Fruit fly (Drosophila melanogaster) whole organism, prepupa: ENCODE results near the gene kibra.

Experiments
- Blimp-1 ChIP-seq: fragments of 200-800 bp; sonication (Bioruptor generic); optimal IDR thresholded peaks from 3 replicates; lab custom pipeline; 2017; ENCODE audit warnings: missing biosample characterization, missing genetic modification characterization, mild to moderate bottlenecking, moderate library complexity, missing genetic modification reagents
- CG10631 ChIP-seq: fragments of 200-800 bp; sonication (Bioruptor generic); optimal IDR thresholded peaks from 2 replicates; lab custom pipeline; 2016; ENCODE audit warnings: missing biosample characterization, missing genetic modification characterization
- CG10669 ChIP-seq: fragments of 200-800 bp; sonication (Bioruptor generic); optimal IDR thresholded peaks from 3 replicates; lab custom pipeline; 2018; ENCODE audit warnings: missing biosample characterization, mild to moderate bottlenecking, missing genetic modification characterization, moderate library complexity
- CG11762 ChIP-seq: fragments of 200-800 bp; sonication (Bioruptor generic); optimal IDR thresholded peaks from 3 replicates; lab custom pipeline; 2016; ENCODE audit warnings: missing biosample characterization, missing genetic modification characterization; ENCODE audit not compliant: insufficient read depth
- CG11902 ChIP-seq: fragments of 200-800 bp; sonication (Bioruptor generic); optimal IDR thresholded peaks from 3 replicates; lab custom pipeline; 2016; ENCODE audit warnings: missing biosample characterization, missing genetic modification characterization
- CG3032 ChIP-seq: fragments of 200-800 bp; optimal IDR thresholded peaks from 2 replicates; lab custom pipeline; 2019; ENCODE audit warnings: missing biosample characterization, mild to moderate bottlenecking, missing genetic modification characterization, moderate library complexity
- CG31627 ChIP-seq: fragments of 200-800 bp; sonication (Bioruptor generic); optimal IDR thresholded peaks from 3 replicates; lab custom pipeline; 2016; ENCODE audit warnings: missing biosample characterization, missing genetic modification characterization
- CG34406 ChIP-seq: fragments of 200-800 bp; sonication (Bioruptor generic); optimal IDR thresholded peaks from 3 replicates; lab custom pipeline; 2016; ENCODE audit warnings: missing biosample characterization, missing genetic modification characterization
- CG3919 ChIP-seq: fragments of 200-800 bp; sonication (Bioruptor generic); optimal IDR thresholded peaks from 3 replicates; lab custom pipeline; 2016; ENCODE audit warnings: missing biosample characterization, missing genetic modification characterization
- CG6163 ChIP-seq: fragments of 200-800 bp; sonication (Bioruptor generic); IDR thresholded peaks from 3 replicates; pipeline ENCODE4 v1.3.6; 2022; ENCODE audit warnings: missing biosample characterization, missing genetic modification characterization
- CG6276 ChIP-seq: fragments of 200-800 bp; sonication (Bioruptor generic); optimal IDR thresholded peaks from 2 replicates; lab custom pipeline; 2017; ENCODE audit warnings: missing biosample characterization, mild to moderate bottlenecking, missing genetic modification characterization
- CG6792 ChIP-seq: fragments of 200-800 bp; sonication (Bioruptor generic); optimal IDR thresholded peaks from 3 replicates; lab custom pipeline; 2016; ENCODE audit warnings: missing biosample characterization, missing genetic modification characterization
- CG6808 ChIP-seq: fragments of 200-800 bp; sonication (Bioruptor generic); optimal IDR thresholded peaks from 3 replicates; lab custom pipeline; 2017; ENCODE audit warnings: missing biosample characterization, missing genetic modification characterization, mild to moderate bottlenecking, moderate library complexity, missing genetic modification reagents
- CG6854 ChIP-seq: fragments of 200-800 bp; sonication (Bioruptor generic); optimal IDR thresholded peaks from 2 replicates; lab custom pipeline; 2017; ENCODE audit warnings: missing biosample characterization, mild to moderate bottlenecking, missing genetic modification characterization
- CG8319 ChIP-seq: fragments of 200-800 bp; sonication (Bioruptor generic); optimal IDR thresholded peaks from 3 replicates; lab custom pipeline; 2016; ENCODE audit warnings: missing biosample characterization, missing genetic modification characterization
- CG8632 ChIP-seq: fragments of 200-800 bp; sonication (Bioruptor generic); optimal IDR thresholded peaks from 3 replicates; lab custom pipeline; 2016; ENCODE audit warnings: missing biosample characterization, missing genetic modification characterization
- CG9139 ChIP-seq: fragments of 200-800 bp; sonication (Bioruptor generic); optimal IDR thresholded peaks from 3 replicates; lab custom pipeline; 2017; ENCODE audit warnings: missing biosample characterization, mild to moderate bottlenecking, missing genetic modification characterization
- Eip75B ChIP-seq: fragments of 200-800 bp; sonication (Bioruptor generic); optimal IDR thresholded peaks from 3 replicates; lab custom pipeline; 2016; ENCODE audit warnings: missing biosample characterization, missing genetic modification characterization
- Eip78C ChIP-seq: fragments of 200-800 bp; sonication (Bioruptor generic); peaks from one replicate; lab custom pipeline; 2016; ENCODE audit warnings: missing biosample characterization, missing genetic modification characterization
- Ets21C ChIP-seq: fragments of 200-800 bp; sonication (Bioruptor generic); optimal IDR thresholded peaks from 3 replicates; lab custom pipeline; 2016; ENCODE audit warnings: missing biosample characterization, missing genetic modification characterization
- Ets96B ChIP-seq: fragments of 200-800 bp; optimal IDR thresholded peaks from 2 replicates; lab custom pipeline; 2019; ENCODE audit warnings: missing biosample characterization, mild to moderate bottlenecking, missing genetic modification characterization, moderate library complexity
- Gug ChIP-seq: fragments of 200-800 bp; sonication (Bioruptor generic); IDR thresholded peaks from 2 replicates; pipeline ENCODE4 v1.3.6; 2022; ENCODE audit warnings: missing biosample characterization, missing genetic modification characterization
- Hr39 ChIP-seq: fragments of 200-800 bp; sonication (Bioruptor generic); optimal IDR thresholded peaks from 2 replicates; lab custom pipeline; 2016; ENCODE audit warnings: missing biosample characterization, missing genetic modification characterization
- Lpt ChIP-seq: fragments of 200-800 bp; sonication (Bioruptor generic); optimal IDR thresholded peaks from 3 replicates; lab custom pipeline; 2016; ENCODE audit warnings: missing biosample characterization, missing genetic modification characterization
- Met ChIP-seq: fragments of 200-800 bp; sonication (Bioruptor generic); optimal IDR thresholded peaks from 3 replicates; lab custom pipeline; 2016; ENCODE audit warnings: missing biosample characterization, missing genetic modification characterization
- OdsH ChIP-seq: fragments of 200-800 bp; sonication (Bioruptor generic); optimal IDR thresholded peaks from 3 replicates; lab custom pipeline; 2016; ENCODE audit warnings: missing biosample characterization, missing genetic modification characterization
- Smox ChIP-seq: fragments of 200-800 bp; sonication (Bioruptor generic); optimal IDR thresholded peaks from 3 replicates; lab custom pipeline; 2016; ENCODE audit warnings: missing biosample characterization, missing genetic modification characterization
- Sox102F ChIP-seq: fragments of 200-800 bp; sonication (Bioruptor generic); optimal IDR thresholded peaks from 2 replicates; lab custom pipeline; 2016; ENCODE audit warnings: missing biosample characterization, mild to moderate bottlenecking, missing genetic modification characterization
- Sox15 ChIP-seq: fragments of 200-800 bp; sonication (Bioruptor generic); optimal IDR thresholded peaks from 3 replicates; lab custom pipeline; 2016; ENCODE audit warnings: missing biosample characterization, missing genetic modification characterization
- achi ChIP-seq: fragments of 200-800 bp; sonication (Bioruptor generic); optimal IDR thresholded peaks from 3 replicates; lab custom pipeline; 2016; ENCODE audit warnings: missing biosample characterization, missing genetic modification characterization
- acj6 ChIP-seq: fragments of 200-800 bp; sonication (Bioruptor generic); optimal IDR thresholded peaks from 3 replicates; lab custom pipeline; 2016; ENCODE audit warnings: missing biosample characterization, missing genetic modification characterization
- cyc ChIP-seq: fragments of 200-800 bp; sonication (Bioruptor generic); optimal IDR thresholded peaks from 3 replicates; lab custom pipeline; 2016; ENCODE audit warnings: missing biosample characterization, missing genetic modification characterization
- dac ChIP-seq: fragments of 200-800 bp; sonication (Bioruptor generic); optimal IDR thresholded peaks from 2 replicates; lab custom pipeline; 2017; ENCODE audit warnings: missing biosample characterization, mild to moderate bottlenecking, missing genetic modification characterization
- dsx ChIP-seq: fragments of 200-800 bp; optimal IDR thresholded peaks from 3 replicates; lab custom pipeline; 2019; ENCODE audit warnings: missing biosample characterization, mild to moderate bottlenecking, missing genetic modification characterization, moderate library complexity; ENCODE audit not compliant: poor library complexity, severe bottlenecking
- esn ChIP-seq: fragments of 200-800 bp; sonication (Bioruptor generic); optimal IDR thresholded peaks from 2 replicates; lab custom pipeline; 2016; ENCODE audit warnings: missing biosample characterization, mild to moderate bottlenecking, missing genetic modification characterization, moderate library complexity
- lz ChIP-seq: fragments of 200-800 bp; sonication (Bioruptor generic); optimal IDR thresholded peaks from 3 replicates; lab custom pipeline; 2016; ENCODE audit warnings: missing biosample characterization, missing genetic modification characterization
- net ChIP-seq: fragments of 200-800 bp; sonication (Bioruptor generic); optimal IDR thresholded peaks from 3 replicates; lab custom pipeline; 2016; ENCODE audit warnings: missing biosample characterization, missing genetic modification characterization
- salr ChIP-seq, 2 experiments: fragments of 200-800 bp; sonication (Bioruptor generic); optimal IDR thresholded peaks; 3 replicates each; lab custom pipeline; 2016 to 2018; ENCODE audit warnings: missing biosample characterization in 2 of 2, missing genetic modification characterization in 2 of 2, mild to moderate bottlenecking in 1 of 2
- spab ChIP-seq: fragments of 200-800 bp; sonication (Bioruptor generic); optimal IDR thresholded peaks from 2 replicates; lab custom pipeline; 2017; ENCODE audit warnings: missing biosample characterization, mild to moderate bottlenecking, missing genetic modification characterization, missing genetic modification reagents
- ss ChIP-seq, 2 experiments: fragments of 200-800 bp; sonication (Bioruptor generic); optimal IDR thresholded peaks; 2 replicates in 1 of 2; 3 replicates in 1 of 2; lab custom pipeline; 2017 to 2018; ENCODE audit warnings: mild to moderate bottlenecking in 2 of 2, missing biosample characterization in 2 of 2, missing genetic modification characterization in 2 of 2, moderate library complexity in 1 of 2
- svp ChIP-seq: fragments of 200-800 bp; sonication (Bioruptor generic); peaks from one replicate; lab custom pipeline; 2016; ENCODE audit warnings: missing biosample characterization, missing genetic modification characterization
- topi ChIP-seq: fragments of 200-800 bp; sonication (Bioruptor generic); optimal IDR thresholded peaks from 3 replicates; lab custom pipeline; 2016; ENCODE audit warnings: missing biosample characterization, missing genetic modification characterization

kibra gene

dm6 chr3R:14729686-14730493 is 5.8 kb upstream of the kibra start:
- TF ChIP-seq Hr39 (GFP tag; lab: Kevin White, UChicago) (peak; percentile 16), cyc (GFP tag; lab: Kevin White, UChicago) (peak; percentile 44), CG10631 (GFP tag; lab: Kevin White, UChicago) (peak; percentile 12), Smox (peak; percentile 41), spab (no peak), Eip78C (GFP tag; lab: Kevin White, UChicago) (peak; percentile 75), CG6808 (GFP tag; lab: Kevin White, UChicago) (no peak), CG9139 (GFP tag; lab: Kevin White, UChicago) (peak; percentile 32), CG3919 (GFP tag; lab: Kevin White, UChicago) (peak; percentile 7), Sox15 (GFP tag; lab: Kevin White, UChicago) (peak; percentile 3), salr (GFP tag; optimal IDR thresholded peaks at IDR 0.05; lab: Kevin White, UChicago) (no peak), Met (GFP tag; lab: Kevin White, UChicago) (peak; percentile 36), CG6854 (GFP tag; lab: Kevin White, UChicago) (peak; percentile 7), CG6276 (no peak), OdsH (GFP tag; lab: Kevin White, UChicago) (peak; percentile 39), Lpt (GFP tag; lab: Kevin White, UChicago) (no peak), acj6 (GFP tag; lab: Kevin White, UChicago) (peak; percentile 32), lz (GFP tag; lab: Kevin White, UChicago) (peak; percentile 27), Eip75B (no peak), esn (GFP tag; lab: Kevin White, UChicago) (peak; percentile 57), dac (GFP tag; lab: Kevin White, UChicago) (no peak), CG10669 (GFP tag; lab: Kevin White, UChicago) (peak; percentile 14), CG6792 (GFP tag; lab: Kevin White, UChicago) (peak; percentile 24), CG31627 (GFP tag; lab: Kevin White, UChicago) (peak; percentile 5), Blimp-1 (GFP tag; lab: Kevin White, UChicago) (no peak), CG3032 (peak; percentile 68), Ets21C (GFP tag; lab: Kevin White, UChicago) (no peak), Sox102F (peak; percentile 38), CG11902 (peak; percentile 64), topi (GFP tag; lab: Kevin White, UChicago) (no peak), achi (GFP tag; lab: Kevin White, UChicago) (peak; percentile 26), CG11762 (GFP tag; lab: Kevin White, UChicago) (no peak), CG6163 (no peak), dsx (GFP tag; lab: Kevin White, UChicago) (peak; percentile 14), Gug (GFP tag; lab: Robert Waterston, UW) (no peak), CG8319 (GFP tag; lab: Kevin White, UChicago) (no peak), svp (GFP tag; lab: Kevin White, UChicago) (peak; percentile 95), Ets96B (peak; percentile 41), net (no peak), CG8632 (no peak), ss (GFP tag; optimal IDR thresholded peaks at IDR 0.05; lab: Kevin White, UChicago) (peak in 1 of 2 experiments; percentile 57), CG34406 (GFP tag; lab: Kevin White, UChicago) (peak; percentile 15)
- TF ChIP-seq, all 60 proteins: peak for 26
